Fruit fly (Drosophila melanogaster): ENCODE data around the gene CG14050.

The CG14050 gene

dm6 chrX:2329312-2329711 is 3.3 kb upstream of the CG14050 start (continued):
- no peak for TF ChIP-seq Asciz (GFP tag; optimal IDR thresholded peaks at IDR 0.05)
- peak; percentile 26 for TF ChIP-seq CG15514 (GFP tag; optimal IDR thresholded peaks at IDR 0.05)
- peak; percentile 69 for TF ChIP-seq Atf3 (GFP tag; optimal IDR thresholded peaks at IDR 0.05)
- peak; percentile 15 for TF ChIP-seq bcd (GFP tag; optimal IDR thresholded peaks at IDR 0.05)
- peak in 1 of 3 experiments; percentile 54 for TF ChIP-seq lola (GFP tag; optimal IDR thresholded peaks at IDR 0.05)
- TF ChIP-seq sug (tag; optimal IDR thresholded peaks at IDR 0.05) = no peak
- TF ChIP-seq Pdp1 (GFP tag; optimal IDR thresholded peaks at IDR 0.05) = peak; percentile 69 to 82
- peak; percentile 64 for TF ChIP-seq CG4707 (GFP tag; optimal IDR thresholded peaks at IDR 0.05)
- peak; percentile 54 for TF ChIP-seq CG4424 (GFP tag; optimal IDR thresholded peaks at IDR 0.05)
- peak; percentile 75; the same call in 2 of the 3 replicates for TF ChIP-seq Optix (GFP tag; IDR thresholded peaks at IDR 0.05)
- no peak for TF ChIP-seq bigmax (GFP tag; optimal IDR thresholded peaks at IDR 0.05)
- TF ChIP-seq NC2β (GFP tag; optimal IDR thresholded peaks at IDR 0.05) = peak; percentile 80
- TF ChIP-seq CG10267 (tag; optimal IDR thresholded peaks at IDR 0.05) = peak; percentile 42
- peak; percentile 66 for TF ChIP-seq CG2678 (tag; optimal IDR thresholded peaks at IDR 0.05)
- TF ChIP-seq bab2 (GFP tag; optimal IDR thresholded peaks at IDR 0.05) = peak; percentile 86
- peak; percentile 78 for TF ChIP-seq ttk (GFP tag; IDR thresholded peaks at IDR 0.05)
- peak; percentile 68 for TF ChIP-seq pum (GFP tag; optimal IDR thresholded peaks at IDR 0.05)
- TF ChIP-seq CG17912 (GFP tag; optimal IDR thresholded peaks at IDR 0.05) = no peak
- TF ChIP-seq CG7786 (GFP tag; optimal IDR thresholded peaks at IDR 0.05) = peak; percentile 82
- TF ChIP-seq ems (GFP tag; optimal IDR thresholded peaks at IDR 0.05) = no peak
- peak; percentile 51; the same call in 1 of the 2 replicates for TF ChIP-seq crol (GFP tag; IDR thresholded peaks at IDR 0.05)
- no peak for TF ChIP-seq CG7745 (tag; optimal IDR thresholded peaks at IDR 0.05)
- peak; percentile 66 for TF ChIP-seq CG6689 (GFP tag; IDR thresholded peaks at IDR 0.05)
- no peak for TF ChIP-seq Spps (tag; optimal IDR thresholded peaks at IDR 0.05)
- TF ChIP-seq CG9817 (tag; optimal IDR thresholded peaks at IDR 0.05) = peak; percentile 54
- TF ChIP-seq CoRest (tag; optimal IDR thresholded peaks at IDR 0.05) = peak; percentile 68
- TF ChIP-seq Dad (GFP tag; optimal IDR thresholded peaks at IDR 0.05) = peak; percentile 76
- TF ChIP-seq her (GFP tag; optimal IDR thresholded peaks at IDR 0.05) = peak; percentile 86
- no peak for TF ChIP-seq br (optimal IDR thresholded peaks at IDR 0.05)
- peak; percentile 64 for TF ChIP-seq slou (GFP tag; optimal IDR thresholded peaks at IDR 0.05)
- peak; percentile 64 for TF ChIP-seq Camta (GFP tag; optimal IDR thresholded peaks at IDR 0.05)
- TF ChIP-seq HLH4C (GFP tag; IDR thresholded peaks at IDR 0.05; ENCODE audit: partially characterized antibody) = no peak
- peak; percentile 65 for TF ChIP-seq CG16815 (GFP tag; optimal IDR thresholded peaks at IDR 0.05)
- peak; percentile 6 for TF ChIP-seq CG1233 (GFP tag; optimal IDR thresholded peaks at IDR 0.05)
- TF ChIP-seq CG3281 (GFP tag; optimal IDR thresholded peaks at IDR 0.05) = peak; percentile 4
- TF ChIP-seq CG10959 (GFP tag; IDR thresholded peaks at IDR 0.05) = peak; percentile 65
- TF ChIP-seq CG18599 (GFP tag; optimal IDR thresholded peaks at IDR 0.05) = peak; percentile 84
- TF ChIP-seq Dbx (GFP tag; IDR thresholded peaks at IDR 0.05) = peak; percentile 62; the same call in 1 of the 3 replicates
- no peak for TF ChIP-seq yki (optimal IDR thresholded peaks at IDR 0.05)
- TF ChIP-seq CG13424 (tag; optimal IDR thresholded peaks at IDR 0.05) = peak; percentile 55
- TF ChIP-seq CG11695 (GFP tag; IDR thresholded peaks at IDR 0.05) = peak; percentile 53; the same call in 1 of the 3 replicates
- TF ChIP-seq nom (GFP tag; optimal IDR thresholded peaks at IDR 0.05) = no peak
- TF ChIP-seq CG4282 (GFP tag; optimal IDR thresholded peaks at IDR 0.05) = peak; percentile 63
- TF ChIP-seq cas (GFP tag; IDR thresholded peaks at IDR 0.05) = no peak
- TF ChIP-seq gfzf (GFP tag; optimal IDR thresholded peaks at IDR 0.05) = no peak
- peak; percentile 80 for TF ChIP-seq NK7.1 (GFP tag; optimal IDR thresholded peaks at IDR 0.05)
- TF ChIP-seq wdn (GFP tag; IDR thresholded peaks at IDR 0.05) = peak; percentile 59; the same call in 1 of the 2 replicates
- peak; percentile 83 for TF ChIP-seq CG30403 (GFP tag; optimal IDR thresholded peaks at IDR 0.05)
- no peak for TF ChIP-seq Dll (GFP tag; IDR thresholded peaks at IDR 0.05; ENCODE audit: partially characterized antibody)
- no peak for TF ChIP-seq trem (tag; optimal IDR thresholded peaks at IDR 0.05)
- TF ChIP-seq org-1 (GFP tag; optimal IDR thresholded peaks at IDR 0.05) = peak; percentile 75
